Worm (Caenorhabditis elegans): ENCODE results near the gene nhr-48.
A peak's percentile ranks its signal among the peaks of the same experiment; 100 is the strongest.

ce11 chrX:15668053-15668599 is 39.9 kb upstream of the nhr-48 start:
- TF ChIP-seq ama-1 (optimal IDR thresholded peaks at IDR 0.05) (no peak), mdl-1 (tag; optimal IDR thresholded peaks at IDR 0.05) (no peak), lin-39 (tag; optimal IDR thresholded peaks at IDR 0.05) (peak; percentile 9), pqm-1 (tag; optimal IDR thresholded peaks at IDR 0.05) (no peak), fkh-10 (GFP tag; optimal IDR thresholded peaks at IDR 0.05) (no peak), ceh-9 (tag; optimal IDR thresholded peaks at IDR 0.05) (no peak), nhr-77 (tag; optimal IDR thresholded peaks at IDR 0.05) (no peak), elt-2 (tag; optimal IDR thresholded peaks at IDR 0.05) (no peak), ztf-11 (tag; optimal IDR thresholded peaks at IDR 0.05) (no peak), egl-27 (tag; optimal IDR thresholded peaks at IDR 0.05) (no peak), ZK546.5 (tag; optimal IDR thresholded peaks at IDR 0.05) (no peak)

Data from whole organism, L3 larva.